Fruit fly (Drosophila melanogaster) whole organism, embryonic: Measurements from ENCODE around the gene CG46459.

Experiments
- B-H1 ChIP-seq: fragments of 200-800 bp; sonication (Bioruptor generic); IDR thresholded peaks from 3 replicates; pipeline ENCODE4 v1.3.6; 2022; ENCODE audit warnings: missing biosample characterization, missing genetic modification characterization
- Blimp-1 ChIP-seq: fragments of 200-800 bp; sonication (Bioruptor generic); optimal IDR thresholded peaks from 3 replicates; lab custom pipeline; 2018; ENCODE audit warnings: missing biosample characterization, missing genetic modification characterization, mild to moderate bottlenecking, moderate library complexity, missing genetic modification reagents
- BtbVII ChIP-seq: fragments of 200-800 bp; sonication (Bioruptor generic); optimal IDR thresholded peaks from 3 replicates; lab custom pipeline; 2017; ENCODE audit warnings: missing biosample characterization, mild to moderate bottlenecking, missing genetic modification characterization
- CG1024 ChIP-seq: fragments of 200-800 bp; sonication (Bioruptor generic); IDR thresholded peaks from 2 replicates; pipeline ENCODE4 v1.3.6; 2022; ENCODE audit warnings: missing biosample characterization, missing genetic modification characterization
- CG12391 ChIP-seq: fragments of 200-800 bp; sonication (Bioruptor generic); optimal IDR thresholded peaks from 3 replicates; lab custom pipeline; 2018; ENCODE audit warnings: missing biosample characterization, mild to moderate bottlenecking, missing genetic modification characterization, moderate library complexity
- CG14710 ChIP-seq: fragments of 200-800 bp; sonication (Bioruptor generic); optimal IDR thresholded peaks from 3 replicates; lab custom pipeline; 2019; ENCODE audit warnings: missing biosample characterization, mild to moderate bottlenecking, missing genetic modification characterization, moderate library complexity
- CG15479 ChIP-seq: fragments of 200-800 bp; sonication (Bioruptor generic); optimal IDR thresholded peaks from 3 replicates; lab custom pipeline; 2019; ENCODE audit warnings: missing biosample characterization, mild to moderate bottlenecking, missing genetic modification characterization, moderate library complexity
- CG17361 ChIP-seq: fragments of 200-800 bp; sonication (Bioruptor generic); IDR thresholded peaks from 3 replicates; pipeline ENCODE4 v1.3.6; 2022; ENCODE audit warnings: missing biosample characterization, missing genetic modification characterization
- CG17568 ChIP-seq: fragments of 200-800 bp; sonication (Bioruptor generic); optimal IDR thresholded peaks from 2 replicates; lab custom pipeline; 2018; ENCODE audit warnings: missing biosample characterization, mild to moderate bottlenecking, missing genetic modification characterization, moderate library complexity
- CG30403 ChIP-seq: fragments of 200-800 bp; sonication (Bioruptor generic); optimal IDR thresholded peaks from 3 replicates; lab custom pipeline; 2016; ENCODE audit warnings: missing biosample characterization, missing genetic modification characterization
- CG3065 ChIP-seq: fragments of 200-800 bp; sonication (Bioruptor generic); optimal IDR thresholded peaks from 2 replicates; lab custom pipeline; 2016; ENCODE audit warnings: missing biosample characterization, missing genetic modification characterization
- CG31224 ChIP-seq: fragments of 200-800 bp; sonication (Bioruptor generic); IDR thresholded peaks from 2 replicates; pipeline ENCODE4 v1.3.6; 2022; ENCODE audit warnings: missing biosample characterization, missing genetic modification characterization
- CG32767 ChIP-seq: fragments of 200-800 bp; sonication (Bioruptor generic); IDR thresholded peaks from 2 replicates; pipeline ENCODE4 v1.3.6; 2022; ENCODE audit warnings: missing biosample characterization, missing genetic modification characterization
- CG32772 ChIP-seq: fragments of 200-800 bp; sonication (Bioruptor generic); IDR thresholded peaks from 2 replicates; pipeline ENCODE4 v1.3.6; 2022; ENCODE audit warnings: missing biosample characterization, missing genetic modification characterization
- CG42726 ChIP-seq: fragments of 200-800 bp; sonication (Bioruptor generic); IDR thresholded peaks from 2 replicates; pipeline ENCODE4 v1.3.6; 2022; ENCODE audit warnings: missing biosample characterization, missing genetic modification characterization; ENCODE audit not compliant: partially characterized antibody
- CG43689 ChIP-seq: fragments of 200-800 bp; sonication (Bioruptor generic); IDR thresholded peaks from 2 replicates; pipeline ENCODE4 v1.3.6; 2022; ENCODE audit warnings: missing biosample characterization, missing genetic modification characterization
- CG6175 ChIP-seq: fragments of 200-800 bp; sonication (Bioruptor generic); IDR thresholded peaks from 3 replicates; pipeline ENCODE4 v1.3.6; 2022; ENCODE audit warnings: missing biosample characterization, missing genetic modification characterization
- CG6689 ChIP-seq: fragments of 200-800 bp; sonication (Bioruptor generic); IDR thresholded peaks from 2 replicates; pipeline ENCODE4 v1.3.6; 2022; ENCODE audit warnings: missing biosample characterization, missing genetic modification characterization
- CG7556 ChIP-seq: fragments of 200-800 bp; sonication (Bioruptor generic); optimal IDR thresholded peaks from 2 replicates; lab custom pipeline; 2017; ENCODE audit warnings: missing biosample characterization, mild to moderate bottlenecking, missing genetic modification characterization
- CG8290 ChIP-seq, 3 experiments: fragments of 200-800 bp; sonication (Bioruptor generic); optimal IDR thresholded peaks; 2 replicates each; lab custom pipeline; 2016 to 2019; ENCODE audit warnings: missing biosample characterization in 3 of 3, missing genetic modification characterization in 3 of 3, mild to moderate bottlenecking in 2 of 3, moderate library complexity in 1 of 3
- CG8944 ChIP-seq: fragments of 200-800 bp; sonication (Bioruptor generic); optimal IDR thresholded peaks from 3 replicates; lab custom pipeline; 2016; ENCODE audit warnings: missing biosample characterization, missing genetic modification characterization
- CG9876 ChIP-seq: fragments of 200-800 bp; sonication (Bioruptor generic); optimal IDR thresholded peaks from 2 replicates; lab custom pipeline; 2016; ENCODE audit warnings: missing biosample characterization, missing genetic modification characterization
- Dfd ChIP-seq, 2 experiments: fragments of >200 bp; optimal IDR thresholded peaks; 2 replicates each; lab custom pipeline; 2017; ENCODE audit warnings: missing biosample characterization in 2 of 2, missing genetic modification characterization in 2 of 2
- Doc3 ChIP-seq: fragments of 200-800 bp; sonication (Bioruptor generic); IDR thresholded peaks from 3 replicates; pipeline ENCODE4 v1.3.6; 2022; ENCODE audit warnings: missing biosample characterization, missing genetic modification characterization; ENCODE audit not compliant: partially characterized antibody
- Fer1 ChIP-seq: fragments of 200-800 bp; sonication (Bioruptor generic); optimal IDR thresholded peaks from 2 replicates; lab custom pipeline; 2017; ENCODE audit warnings: missing biosample characterization, mild to moderate bottlenecking, missing genetic modification characterization
- GATAe ChIP-seq: fragments of 200-800 bp; sonication (Bioruptor generic); conservative IDR thresholded peaks from 2 replicates; pipeline ENCODE4 v1.3.6; 2022; ENCODE audit warnings: missing biosample characterization, missing genetic modification characterization
- Nf-YB ChIP-seq: fragments of 200-800 bp; sonication (Bioruptor generic); optimal IDR thresholded peaks from 3 replicates; lab custom pipeline; 2019; ENCODE audit warnings: missing biosample characterization, mild to moderate bottlenecking, missing genetic modification characterization, moderate library complexity
- Nf-YC ChIP-seq: fragments of 200-800 bp; optimal IDR thresholded peaks from 3 replicates; lab custom pipeline; 2019; ENCODE audit warnings: missing biosample characterization, mild to moderate bottlenecking, missing genetic modification characterization, moderate library complexity
- Poxn ChIP-seq: fragments of 200-800 bp; sonication (Bioruptor generic); IDR thresholded peaks from 2 replicates; pipeline ENCODE4 v1.3.6; 2022; ENCODE audit warnings: missing biosample characterization, missing genetic modification characterization
- Taf1 ChIP-seq: fragments of 200-800 bp; sonication (Bioruptor generic); IDR thresholded peaks from 2 replicates; pipeline ENCODE4 v1.3.6; 2022; ENCODE audit warnings: missing biosample characterization, missing genetic modification characterization
- ab ChIP-seq: fragments of 200-800 bp; sonication (Bioruptor generic); optimal IDR thresholded peaks from 2 replicates; lab custom pipeline; 2016; ENCODE audit warnings: missing biosample characterization, missing genetic modification characterization
- ac ChIP-seq: fragments of 200-800 bp; sonication (Bioruptor generic); optimal IDR thresholded peaks from 3 replicates; lab custom pipeline; 2017; ENCODE audit warnings: missing biosample characterization, mild to moderate bottlenecking, missing genetic modification characterization
- amos ChIP-seq: fragments of 200-800 bp; sonication (Bioruptor generic); IDR thresholded peaks from 2 replicates; pipeline ENCODE4 v1.3.6; 2022; ENCODE audit warnings: missing biosample characterization, missing genetic modification characterization; ENCODE audit not compliant: partially characterized antibody
- aop ChIP-seq: fragments of 200-800 bp; sonication (Bioruptor generic); IDR thresholded peaks from 2 replicates; pipeline ENCODE4 v1.3.6; 2022; ENCODE audit warnings: missing biosample characterization, missing genetic modification characterization
- ase ChIP-seq: fragments of 200-800 bp; sonication (Bioruptor generic); IDR thresholded peaks from 3 replicates; pipeline ENCODE4 v1.3.6; 2022; ENCODE audit warnings: missing biosample characterization, missing genetic modification characterization
- bbx ChIP-seq: fragments of 200-800 bp; sonication (Bioruptor generic); IDR thresholded peaks from 2 replicates; pipeline ENCODE4 v1.3.6; 2022; ENCODE audit warnings: missing biosample characterization, missing genetic modification characterization; ENCODE audit not compliant: partially characterized antibody
- br ChIP-seq: fragments of >200 bp; optimal IDR thresholded peaks from 2 replicates; lab custom pipeline; 2017
- eve ChIP-seq, 2 experiments: fragments of >200 bp; optimal IDR thresholded peaks; 2 replicates each; lab custom pipeline; 2017; ENCODE audit warnings: missing biosample characterization in 2 of 2, missing genetic modification characterization in 2 of 2
- fu2 ChIP-seq: fragments of 200-800 bp; sonication (Bioruptor generic); optimal IDR thresholded peaks from 2 replicates; lab custom pipeline; 2016; ENCODE audit warnings: missing biosample characterization, missing genetic modification characterization
- gcm ChIP-seq: fragments of 200-800 bp; sonication (Bioruptor generic); optimal IDR thresholded peaks from 2 replicates; lab custom pipeline; 2019; ENCODE audit warnings: missing biosample characterization, mild to moderate bottlenecking, missing genetic modification characterization, moderate library complexity
- gt ChIP-seq: fragments of 200-800 bp; sonication (Bioruptor generic); IDR thresholded peaks from 2 replicates; pipeline ENCODE4 v1.3.6; 2022; ENCODE audit warnings: missing biosample characterization, missing genetic modification characterization
- ken ChIP-seq: fragments of 200-800 bp; sonication (Bioruptor generic); IDR thresholded peaks from 3 replicates; pipeline ENCODE4 v1.3.6; 2022; ENCODE audit warnings: missing biosample characterization, missing genetic modification characterization
- knrl ChIP-seq: fragments of 200-800 bp; sonication (Bioruptor generic); IDR thresholded peaks from 3 replicates; pipeline ENCODE4 v1.3.6; 2022; ENCODE audit warnings: missing biosample characterization, missing genetic modification characterization; ENCODE audit not compliant: partially characterized antibody
- nmo ChIP-seq: fragments of 200-800 bp; sonication (Bioruptor generic); optimal IDR thresholded peaks from 2 replicates; lab custom pipeline; 2018; ENCODE audit warnings: missing biosample characterization, mild to moderate bottlenecking, missing genetic modification characterization, moderate library complexity
- org-1 ChIP-seq: fragments of 200-800 bp; sonication (Bioruptor generic); optimal IDR thresholded peaks from 2 replicates; lab custom pipeline; 2017; ENCODE audit warnings: missing biosample characterization, missing genetic modification characterization
- pfk ChIP-seq: fragments of 200-800 bp; sonication (Bioruptor generic); optimal IDR thresholded peaks from 2 replicates; lab custom pipeline; 2018; ENCODE audit warnings: missing biosample characterization, mild to moderate bottlenecking, missing genetic modification characterization, moderate library complexity
- pho ChIP-seq: fragments of 200-800 bp; sonication (Bioruptor generic); optimal IDR thresholded peaks from 2 replicates; lab custom pipeline; 2016; ENCODE audit warnings: missing biosample characterization, missing genetic modification characterization
- pzg ChIP-seq: fragments of 200-800 bp; sonication (Bioruptor generic); optimal IDR thresholded peaks from 3 replicates; lab custom pipeline; 2018; ENCODE audit warnings: missing biosample characterization, mild to moderate bottlenecking, missing genetic modification characterization, moderate library complexity
- sisA ChIP-seq: fragments of 200-800 bp; sonication (Bioruptor generic); IDR thresholded peaks from 2 replicates; pipeline ENCODE4 v1.3.6; 2022; ENCODE audit warnings: missing biosample characterization, missing genetic modification characterization
- sob ChIP-seq: fragments of 200-800 bp; sonication (Bioruptor generic); IDR thresholded peaks from 2 replicates; pipeline ENCODE4 v1.3.6; 2022; ENCODE audit warnings: missing biosample characterization, missing genetic modification characterization
- zfh2 ChIP-seq: fragments of 200-800 bp; sonication (Bioruptor generic); optimal IDR thresholded peaks from 2 replicates; lab custom pipeline; 2016; ENCODE audit warnings: missing biosample characterization, missing genetic modification characterization

CG46459 gene

DNA sequence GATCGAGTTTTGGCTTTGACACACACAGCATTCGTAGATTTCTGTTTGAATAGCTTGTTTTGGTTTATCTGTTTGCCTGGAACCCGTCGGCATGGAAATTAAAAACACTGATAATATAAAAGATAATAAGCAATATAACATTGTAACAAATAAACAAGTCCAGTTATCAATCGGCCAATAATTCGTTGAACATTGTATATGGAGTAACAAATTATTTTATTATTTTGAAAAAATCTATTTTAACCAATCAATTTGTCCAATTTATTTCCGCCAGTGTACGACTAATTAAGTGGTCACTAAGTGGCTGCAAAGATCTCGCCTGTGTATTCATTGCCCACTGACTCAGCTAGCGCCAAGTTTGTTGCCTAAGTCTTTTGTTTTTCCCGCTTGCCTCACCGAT is 7.6 kb upstream of the CG46459 start (continued):
- TF ChIP-seq ab (GFP tag; lab: Kevin White, UChicago) (no peak), CG32772 (peak; percentile 29; the same call in 1 of the 2 replicates), nmo (GFP tag; lab: Kevin White, UChicago) (peak; percentile 31), Dfd (GFP tag; optimal IDR thresholded peaks at IDR 0.05; lab: Kevin White, UChicago) (no peak), Nf-YC (tag; lab: Kevin White, UChicago) (no peak), ken (GFP tag; lab: Robert Waterston, UW) (no peak), pho (GFP tag; lab: Kevin White, UChicago) (no peak), Doc3 (no peak), gcm (no peak), CG8944 (no peak), CG17361 (0 out of 3 replicates have a peak, but pooled peaks have one; percentile 44), CG42726 (no peak), CG32767 (GFP tag; lab: Robert Waterston, UW) (no peak), CG31224 (GFP tag; lab: Robert Waterston, UW) (peak; percentile 66), CG17568 (no peak), br (lab: Kevin White, UChicago) (no peak), ac (GFP tag; lab: Kevin White, UChicago) (no peak), pfk (GFP tag; lab: Kevin White, UChicago) (no peak), CG12391 (tag; lab: Kevin White, UChicago) (peak; percentile 48), gt (GFP tag; lab: Robert Waterston, UW) (no peak), Nf-YB (GFP tag; lab: Kevin White, UChicago) (no peak), CG6175 (GFP tag; lab: Robert Waterston, UW) (no peak), CG3065 (GFP tag; lab: Kevin White, UChicago) (no peak), bbx (no peak), CG15479 (GFP tag; lab: Kevin White, UChicago) (no peak), GATAe (GFP tag; lab: Robert Waterston, UW) (0 out of 2 replicates have a peak, but pooled peaks have one; percentile 18), CG43689 (no peak), sob (GFP tag; lab: Robert Waterston, UW) (peak; percentile 68), Fer1 (GFP tag; lab: Kevin White, UChicago) (peak; percentile 52), zfh2 (GFP tag; lab: Kevin White, UChicago) (no peak), Poxn (GFP tag; lab: Robert Waterston, UW) (no peak), sisA (no peak), org-1 (GFP tag; lab: Kevin White, UChicago) (no peak), CG30403 (GFP tag; lab: Kevin White, UChicago) (peak; percentile 44), CG1024 (GFP tag; lab: Robert Waterston, UW) (no peak), knrl (GFP tag; lab: Robert Waterston, UW) (no peak; the same call in 2 of the 3 replicates), BtbVII (GFP tag; lab: Kevin White, UChicago) (no peak), Taf1 (GFP tag; lab: Robert Waterston, UW) (peak; percentile 53), fu2 (no peak), CG14710 (tag; lab: Kevin White, UChicago) (peak; percentile 6), aop (GFP tag; lab: Robert Waterston, UW) (no peak), eve (GFP tag; optimal IDR thresholded peaks at IDR 0.05; lab: Kevin White, UChicago) (no peak), CG6689 (GFP tag; lab: Robert Waterston, UW) (peak; percentile 59), amos (no peak), ase (0 out of 3 replicates have a peak, but pooled peaks have one; percentile 28), CG8290 (GFP tag; optimal IDR thresholded peaks at IDR 0.05; lab: Kevin White, UChicago) (no peak), CG8290 (tag; optimal IDR thresholded peaks at IDR 0.05; lab: Kevin White, UChicago) (peak in 1 of 2 experiments; percentile 43), CG7556 (GFP tag; lab: Kevin White, UChicago) (peak; percentile 37), B-H1 (GFP tag; lab: Robert Waterston, UW) (peak; percentile 33; the same call in 1 of the 3 replicates), CG9876 (GFP tag; lab: Kevin White, UChicago) (no peak), pzg (GFP tag; lab: Kevin White, UChicago) (no peak), Blimp-1 (GFP tag; lab: Kevin White, UChicago) (peak; percentile 56)
